Fruit fly (Drosophila melanogaster): ENCODE results near the gene CG3631.

DNA sequence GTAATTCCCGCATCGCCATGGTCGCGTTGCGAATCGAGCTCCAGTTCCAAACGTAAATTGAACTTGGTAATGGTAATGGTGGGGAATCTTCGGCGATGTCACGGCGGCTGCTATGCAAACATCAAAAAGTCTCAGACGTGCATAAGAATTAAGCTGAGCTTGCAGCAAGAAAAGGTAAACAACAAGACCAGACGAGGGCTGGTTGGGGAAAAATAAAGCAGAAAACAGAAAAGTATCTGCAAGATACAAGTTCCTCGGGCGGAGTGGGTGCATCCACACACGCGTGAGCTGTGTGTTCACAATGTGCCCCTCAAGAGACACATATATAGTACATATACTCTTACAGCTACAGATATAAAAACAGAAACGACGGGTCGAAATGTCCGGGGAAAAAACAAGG lies 26.6 kb upstream of the CG3631 start:
- no peak for TF ChIP-seq Crg-1 (GFP tag; optimal IDR thresholded peaks at IDR 0.05)
- TF ChIP-seq CG11617 (GFP tag; optimal IDR thresholded peaks at IDR 0.05), result no peak
- TF ChIP-seq kay (GFP tag; ENCODE audit: borderline replicate concordance), result no peak
- no peak for TF ChIP-seq toe (GFP tag; optimal IDR thresholded peaks at IDR 0.05)
- no peak for TF ChIP-seq Hr96 (GFP tag; optimal IDR thresholded peaks at IDR 0.05)
- no peak for TF ChIP-seq CG5204 (GFP tag; optimal IDR thresholded peaks at IDR 0.05)
- no peak for TF ChIP-seq ovo (GFP tag; optimal IDR thresholded peaks at IDR 0.05)
- no peak for TF ChIP-seq CG33017 (tag; optimal IDR thresholded peaks at IDR 0.05)
- TF ChIP-seq bab1 (GFP tag; optimal IDR thresholded peaks at IDR 0.05), result no peak
- TF ChIP-seq cic (GFP tag; optimal IDR thresholded peaks at IDR 0.05), result no peak
- no peak for TF ChIP-seq Mnt (GFP tag; optimal IDR thresholded peaks at IDR 0.05)
- no peak for TF ChIP-seq CG7101 (tag; optimal IDR thresholded peaks at IDR 0.05)
- TF ChIP-seq CG7045 (GFP tag; optimal IDR thresholded peaks at IDR 0.05), result no peak

Data from whole organism, adult.